Fruit fly (Drosophila melanogaster): Measurements from ENCODE around the gene CG31643.

Gene CG31643

dm6 chr2L:6070656-6071231 is 32.8 kb downstream of the CG31643 start, which contains the start of the genes CG9154 and Kr-h2 (continued):
- TF ChIP-seq PHDP (tag; optimal IDR thresholded peaks at IDR 0.05) (peak; percentile 29), CG12104 (GFP tag; optimal IDR thresholded peaks at IDR 0.05) (no peak), onecut (GFP tag; IDR thresholded peaks at IDR 0.05) (0 out of 2 replicates have a peak, but pooled peaks have one; percentile 4), CHES-1-like (GFP tag; optimal IDR thresholded peaks at IDR 0.05) (peak; percentile 32), CG14014 (GFP tag; IDR thresholded peaks at IDR 0.05) (0 out of 2 replicates have a peak, but pooled peaks have one; percentile 20), CG31224 (GFP tag; IDR thresholded peaks at IDR 0.05) (peak; percentile 25; the same call in 1 of the 2 replicates), CG4424 (GFP tag; optimal IDR thresholded peaks at IDR 0.05) (peak; percentile 23), Med (GFP tag) (peak; percentile 75), HmgZ (tag; optimal IDR thresholded peaks at IDR 0.05) (peak; percentile 12), Mes4 (GFP tag; optimal IDR thresholded peaks at IDR 0.05) (peak; percentile 23), CG12299 (tag; optimal IDR thresholded peaks at IDR 0.05) (peak; percentile 29), YL-1 (GFP tag; optimal IDR thresholded peaks at IDR 0.05) (peak; percentile 8), CG13775 (GFP tag; optimal IDR thresholded peaks at IDR 0.05) (peak; percentile 51), CG13624 (GFP tag; optimal IDR thresholded peaks at IDR 0.05) (peak; percentile 19), abd-A (tag; optimal IDR thresholded peaks at IDR 0.05) (no peak), ac (GFP tag; optimal IDR thresholded peaks at IDR 0.05) (no peak), lilli (GFP tag; optimal IDR thresholded peaks at IDR 0.05) (peak; percentile 36), vnd (GFP tag; IDR thresholded peaks at IDR 0.05; ENCODE audit: partially characterized antibody) (peak; percentile 68), Deaf1 (tag; optimal IDR thresholded peaks at IDR 0.05) (peak; percentile 33), CG10274 (GFP tag; optimal IDR thresholded peaks at IDR 0.05) (no peak), CG34422 (GFP tag; IDR thresholded peaks at IDR 0.05) (peak; percentile 11; the same call in 1 of the 3 replicates), CG11723 (GFP tag; optimal IDR thresholded peaks at IDR 0.05) (peak; percentile 14), Drgx (GFP tag; IDR thresholded peaks at IDR 0.05) (peak; percentile 39), Dll (GFP tag; IDR thresholded peaks at IDR 0.05; ENCODE audit: partially characterized antibody) (peak; percentile 66; the same call in 2 of the 4 replicates), vfl (GFP tag; optimal IDR thresholded peaks at IDR 0.05) (no peak), dpn (GFP tag; optimal IDR thresholded peaks at IDR 0.05) (peak in 1 of 2 experiments; percentile 18), Opbp (GFP tag; IDR thresholded peaks at IDR 0.05; ENCODE audit: partially characterized antibody) (peak; percentile 77), caup (GFP tag; optimal IDR thresholded peaks at IDR 0.05; ENCODE audit: severe bottlenecking) (no peak), tna (GFP tag; IDR thresholded peaks at IDR 0.05; ENCODE audit: partially characterized antibody) (peak; percentile 44; the same call in 1 of the 2 replicates), Blimp-1 (GFP tag; optimal IDR thresholded peaks at IDR 0.05) (peak; percentile 0), CG16815 (GFP tag; optimal IDR thresholded peaks at IDR 0.05) (no peak), CG6272 (GFP tag; IDR thresholded peaks at IDR 0.05) (no peak), Xbp1 (GFP tag; optimal IDR thresholded peaks at IDR 0.05) (peak; percentile 81), BEAF-32 (GFP tag; optimal IDR thresholded peaks at IDR 0.05) (peak; percentile 73), CG8944 (GFP tag; optimal IDR thresholded peaks at IDR 0.05) (no peak), CG17802 (tag; optimal IDR thresholded peaks at IDR 0.05) (peak; percentile 11), CG42726 (GFP tag; IDR thresholded peaks at IDR 0.05; ENCODE audit: partially characterized antibody) (peak; percentile 69), CG1529 (GFP tag; optimal IDR thresholded peaks at IDR 0.05) (no peak), E2f1 (GFP tag; IDR thresholded peaks at IDR 0.05) (0 out of 2 replicates have a peak, but pooled peaks have one; percentile 11), Sox100B (GFP tag; optimal IDR thresholded peaks at IDR 0.05) (peak; percentile 1), shn (GFP tag; optimal IDR thresholded peaks at IDR 0.05) (peak; percentile 25), Spps (tag; optimal IDR thresholded peaks at IDR 0.05) (no peak), Ets65A (GFP tag) (peak; percentile 94), Usf (GFP tag; optimal IDR thresholded peaks at IDR 0.05) (peak; percentile 3), CG9932 (GFP tag; IDR thresholded peaks at IDR 0.05) (peak; percentile 60), CG7963 (GFP tag; IDR thresholded peaks at IDR 0.05; ENCODE audit: partially characterized antibody) (peak; percentile 77), E2f2 (GFP tag; IDR thresholded peaks at IDR 0.05) (peak; percentile 87), kni (GFP tag; optimal IDR thresholded peaks at IDR 0.05) (peak; percentile 55), CG34376 (GFP tag; optimal IDR thresholded peaks at IDR 0.05) (peak; percentile 56)

Measured in whole organism, embryonic.